Fruit fly (Drosophila melanogaster): Measurements from ENCODE around the gene CG10208.

CG10208 gene

dm6 chr3R:23788406-23789021 is 14.6 kb upstream of the CG10208 start (continued):
- TF ChIP-seq fkh (GFP tag; optimal IDR thresholded peaks at IDR 0.05) (no peak), Gug (GFP tag; IDR thresholded peaks at IDR 0.05) (peak; percentile 68), CG32006 (GFP tag; optimal IDR thresholded peaks at IDR 0.05) (peak; percentile 88), CG10631 (GFP tag; optimal IDR thresholded peaks at IDR 0.05) (peak; percentile 80), topi (GFP tag; optimal IDR thresholded peaks at IDR 0.05) (peak; percentile 66), Ets21C (GFP tag; optimal IDR thresholded peaks at IDR 0.05) (peak; percentile 28), svp (GFP tag) (peak; percentile 94), CG4318 (GFP tag; optimal IDR thresholded peaks at IDR 0.05) (peak; percentile 70), Eip75B (GFP tag; optimal IDR thresholded peaks at IDR 0.05) (peak; percentile 78), CG31627 (GFP tag; optimal IDR thresholded peaks at IDR 0.05) (peak; percentile 54), cyc (GFP tag; optimal IDR thresholded peaks at IDR 0.05) (peak; percentile 47), Sox15 (GFP tag; optimal IDR thresholded peaks at IDR 0.05) (peak; percentile 46), Met (GFP tag; optimal IDR thresholded peaks at IDR 0.05) (peak; percentile 71)

- TF ChIP-seq pdm3 (GFP tag; optimal IDR thresholded peaks at IDR 0.05) (no peak), CG9139 (GFP tag; optimal IDR thresholded peaks at IDR 0.05) (peak; percentile 7), CG3919 (GFP tag; optimal IDR thresholded peaks at IDR 0.05) (no peak), CG10631 (GFP tag; optimal IDR thresholded peaks at IDR 0.05) (no peak), CG32006 (GFP tag; optimal IDR thresholded peaks at IDR 0.05) (no peak), Gug (GFP tag; IDR thresholded peaks at IDR 0.05) (no peak), CG34406 (GFP tag; optimal IDR thresholded peaks at IDR 0.05) (no peak), Smox (GFP tag; optimal IDR thresholded peaks at IDR 0.05) (no peak), CG16779 (tag; optimal IDR thresholded peaks at IDR 0.05) (no peak), dac (GFP tag; optimal IDR thresholded peaks at IDR 0.05) (no peak), dsx (GFP tag; optimal IDR thresholded peaks at IDR 0.05; ENCODE audit: poor library complexity, severe bottlenecking) (peak; percentile 29), CG8119 (GFP tag; IDR thresholded peaks at IDR 0.05) (no peak), Eip75B (GFP tag; optimal IDR thresholded peaks at IDR 0.05) (no peak)
Measured at dm6 chr3R:23787632-23787960, 13.7 kb upstream of the CG10208 start.

- no peak for TF ChIP-seq vri (GFP tag; optimal IDR thresholded peaks at IDR 0.05)
- TF ChIP-seq Ets21C (GFP tag; optimal IDR thresholded peaks at IDR 0.05) = no peak
- peak; percentile 40 for TF ChIP-seq CG10669 (GFP tag; optimal IDR thresholded peaks at IDR 0.05)
- TF ChIP-seq CG3032 (tag; optimal IDR thresholded peaks at IDR 0.05) = peak; percentile 78
- no peak for TF ChIP-seq Eip93F (GFP tag; optimal IDR thresholded peaks at IDR 0.05)
- no peak for TF ChIP-seq Sox102F (GFP tag; optimal IDR thresholded peaks at IDR 0.05)
- TF ChIP-seq topi (GFP tag; optimal IDR thresholded peaks at IDR 0.05) = no peak
- peak; percentile 73 for TF ChIP-seq eg (GFP tag; IDR thresholded peaks at IDR 0.05)
- TF ChIP-seq CG8319 (GFP tag; optimal IDR thresholded peaks at IDR 0.05) = no peak
- peak; percentile 7 to 27 for TF ChIP-seq salr (GFP tag; optimal IDR thresholded peaks at IDR 0.05)
- TF ChIP-seq fkh (GFP tag; optimal IDR thresholded peaks at IDR 0.05) = no peak
- no peak for TF ChIP-seq CG31627 (GFP tag; optimal IDR thresholded peaks at IDR 0.05)
- peak; percentile 12 for TF ChIP-seq pdm3 (GFP tag; optimal IDR thresholded peaks at IDR 0.05)
- no peak for TF ChIP-seq fd85E (GFP tag; optimal IDR thresholded peaks at IDR 0.05)
- TF ChIP-seq cyc (GFP tag; optimal IDR thresholded peaks at IDR 0.05) = peak; percentile 29
- peak; percentile 1 to 88 for TF ChIP-seq ss (GFP tag; optimal IDR thresholded peaks at IDR 0.05)
- peak; percentile 32 for TF ChIP-seq acj6 (GFP tag; optimal IDR thresholded peaks at IDR 0.05)
- TF ChIP-seq dsx (GFP tag; optimal IDR thresholded peaks at IDR 0.05; ENCODE audit: poor library complexity, severe bottlenecking) = peak; percentile 88
- no peak for TF ChIP-seq Hr38 (GFP tag; optimal IDR thresholded peaks at IDR 0.05)
- peak; percentile 13; the same call in 1 of the 2 replicates for TF ChIP-seq CG15336 (GFP tag; IDR thresholded peaks at IDR 0.05)
- no peak for TF ChIP-seq CG6854 (GFP tag; optimal IDR thresholded peaks at IDR 0.05)
- TF ChIP-seq CG4318 (GFP tag; optimal IDR thresholded peaks at IDR 0.05) = no peak
- TF ChIP-seq Eip78C (GFP tag) = peak; percentile 96
- peak; percentile 44 for TF ChIP-seq net (GFP tag; optimal IDR thresholded peaks at IDR 0.05)
- TF ChIP-seq Sox14 (GFP tag; optimal IDR thresholded peaks at IDR 0.05) = peak; percentile 20
- TF ChIP-seq Sox15 (GFP tag; optimal IDR thresholded peaks at IDR 0.05) = no peak
- TF ChIP-seq CG6276 (GFP tag; optimal IDR thresholded peaks at IDR 0.05) = peak; percentile 46
- TF ChIP-seq spab (GFP tag; optimal IDR thresholded peaks at IDR 0.05) = peak; percentile 35
- peak; percentile 85 for TF ChIP-seq CG6163 (GFP tag; IDR thresholded peaks at IDR 0.05)
- TF ChIP-seq Ets96B (tag; optimal IDR thresholded peaks at IDR 0.05) = peak; percentile 47
- TF ChIP-seq CG1621 (tag; optimal IDR thresholded peaks at IDR 0.05) = peak; percentile 18
- TF ChIP-seq CG10631 (GFP tag; optimal IDR thresholded peaks at IDR 0.05) = peak; percentile 34
- no peak for TF ChIP-seq CG34406 (GFP tag; optimal IDR thresholded peaks at IDR 0.05)
Measured at dm6 chr3R:23786768-23787631, 13.1 kb upstream of the CG10208 start.

Data from whole organism, prepupa.